Fruit fly (Drosophila melanogaster): Measurements from ENCODE around the gene CG14628.

dm6 chrX:1099643-1100042 is 45.8 kb upstream of the CG14628 start:
- TF ChIP-seq CG32121 (GFP tag; IDR thresholded peaks at IDR 0.05), result no peak
- TF ChIP-seq Snoo (tag; optimal IDR thresholded peaks at IDR 0.05), result no peak
- TF ChIP-seq CG8301 (tag; optimal IDR thresholded peaks at IDR 0.05), result no peak
- TF ChIP-seq rn (GFP tag; IDR thresholded peaks at IDR 0.05), result no peak
- TF ChIP-seq gl (tag; optimal IDR thresholded peaks at IDR 0.05), result no peak
- no peak for TF ChIP-seq Pif1B (GFP tag; optimal IDR thresholded peaks at IDR 0.05)
- no peak for TF ChIP-seq fd96Ca (GFP tag; IDR thresholded peaks at IDR 0.05)
- no peak for TF ChIP-seq CG13204 (GFP tag; optimal IDR thresholded peaks at IDR 0.05)
- no peak for TF ChIP-seq Ets98B (GFP tag; IDR thresholded peaks at IDR 0.05)
- no peak for TF ChIP-seq CG14655 (GFP tag; optimal IDR thresholded peaks at IDR 0.05)
